Worm (Caenorhabditis elegans) whole organism, late embryonic: ENCODE data around the gene C27A2.12.

ENCODE experiments used
- K02D7.2 ChIP-seq: sonication (generic microtip); optimal IDR thresholded peaks from 2 replicates; lab custom pipeline; 2017; ENCODE audit warnings: mild to moderate bottlenecking, missing genetic modification characterization, missing compliant biosample characterization
- T23F11.4 ChIP-seq: fragments of 200-800 bp; sonication (Bioruptor generic); optimal IDR thresholded peaks from 2 replicates; lab custom pipeline; 2018; ENCODE audit warnings: mild to moderate bottlenecking, missing genetic modification characterization, missing compliant biosample characterization
- Y22D7AL.16 ChIP-seq: sonication (generic microtip); optimal IDR thresholded peaks from 2 replicates; lab custom pipeline; 2016; ENCODE audit warnings: missing genetic modification characterization, missing compliant biosample characterization
- ahr-1 ChIP-seq: sonication (generic microtip); optimal IDR thresholded peaks from 2 replicates; lab custom pipeline; 2016; ENCODE audit warnings: missing genetic modification characterization, missing compliant biosample characterization
- ama-1 ChIP-seq: fragments of 150-350 bp; optimal IDR thresholded peaks from 2 replicates; lab custom pipeline; 2014
- ceh-18 ChIP-seq: sonication (generic microtip); optimal IDR thresholded peaks from 2 replicates; lab custom pipeline; 2016; ENCODE audit warnings: missing genetic modification characterization, missing compliant biosample characterization
- ceh-2 ChIP-seq: sonication (generic microtip); optimal IDR thresholded peaks from 2 replicates; lab custom pipeline; 2016; ENCODE audit warnings: missing genotype, missing genetic modification characterization, missing compliant biosample characterization
- ceh-22 ChIP-seq: sonication (generic microtip); optimal IDR thresholded peaks from 2 replicates; lab custom pipeline; 2017; ENCODE audit warnings: missing biosample characterization, missing genetic modification characterization
- ceh-30 ChIP-seq: fragments of 150-350 bp; optimal IDR thresholded peaks from 2 replicates; lab custom pipeline; 2014; ENCODE audit warnings: missing biosample characterization, missing genetic modification characterization
- ceh-34 ChIP-seq: sonication (generic microtip); optimal IDR thresholded peaks from 2 replicates; lab custom pipeline; 2016; ENCODE audit warnings: mild to moderate bottlenecking, missing genetic modification characterization, missing compliant biosample characterization
- ceh-45 ChIP-seq: fragments of 200-800 bp; sonication (Bioruptor generic); IDR thresholded peaks from 2 replicates; pipeline ENCODE4 v1.3.6; 2022; ENCODE audit warnings: missing genetic modification reagents, missing genetic modification characterization, missing compliant biosample characterization
- ceh-6 ChIP-seq: fragments of 200-800 bp; sonication (Bioruptor generic); optimal IDR thresholded peaks from 2 replicates; lab custom pipeline; 2018; ENCODE audit warnings: mild to moderate bottlenecking, missing genetic modification characterization, missing compliant biosample characterization
- dmd-4 ChIP-seq: sonication (generic microtip); optimal IDR thresholded peaks from 2 replicates; lab custom pipeline; 2016; ENCODE audit warnings: borderline replicate concordance, missing genetic modification characterization, missing compliant biosample characterization
- elt-2 ChIP-seq: sonication (generic microtip); optimal IDR thresholded peaks from 2 replicates; lab custom pipeline; 2016; ENCODE audit warnings: missing genetic modification reagents, missing genetic modification characterization, missing compliant biosample characterization
- elt-4 ChIP-seq: sonication (generic microtip); optimal IDR thresholded peaks from 2 replicates; lab custom pipeline; 2016; ENCODE audit warnings: missing genetic modification characterization, missing compliant biosample characterization
- ets-4 ChIP-seq: sonication (generic microtip); optimal IDR thresholded peaks from 2 replicates; lab custom pipeline; 2016; ENCODE audit warnings: missing genetic modification characterization, missing compliant biosample characterization
- eyg-1 ChIP-seq: sonication (generic microtip); optimal IDR thresholded peaks from 2 replicates; lab custom pipeline; 2016; ENCODE audit warnings: missing genotype, missing genetic modification characterization, missing compliant biosample characterization
- fax-1 ChIP-seq: sonication (generic microtip); optimal IDR thresholded peaks from 2 replicates; lab custom pipeline; 2016; ENCODE audit warnings: missing genotype, missing genetic modification characterization, missing compliant biosample characterization
- fkh-10 ChIP-seq: fragments of 150-350 bp; optimal IDR thresholded peaks from 2 replicates; lab custom pipeline; 2014; ENCODE audit warnings: missing biosample characterization, missing genetic modification reagents, missing genetic modification characterization
- fkh-6 ChIP-seq: sonication (generic microtip); optimal IDR thresholded peaks from 2 replicates; lab custom pipeline; 2016; ENCODE audit warnings: missing genetic modification characterization, missing compliant biosample characterization
- gmeb-2 ChIP-seq: sonication (generic microtip); optimal IDR thresholded peaks from 2 replicates; lab custom pipeline; 2016; ENCODE audit warnings: missing genetic modification characterization, inconsistent platforms, missing compliant biosample characterization
- hlh-6 ChIP-seq: sonication (generic microtip); optimal IDR thresholded peaks from 2 replicates; lab custom pipeline; 2016; ENCODE audit warnings: missing genotype, missing genetic modification characterization, missing compliant biosample characterization
- lin-11 ChIP-seq: fragments of 200-800 bp; sonication (Bioruptor generic); optimal IDR thresholded peaks from 2 replicates; lab custom pipeline; 2018; ENCODE audit warnings: mild to moderate bottlenecking, missing genetic modification characterization, missing compliant biosample characterization
- madf-2 ChIP-seq: sonication (generic microtip); optimal IDR thresholded peaks from 2 replicates; lab custom pipeline; 2017; ENCODE audit warnings: missing genetic modification characterization, missing compliant biosample characterization
- nfya-1 ChIP-seq: sonication (generic microtip); optimal IDR thresholded peaks from 2 replicates; lab custom pipeline; 2017; ENCODE audit warnings: missing genetic modification characterization, mild to moderate bottlenecking, missing compliant biosample characterization, antibody characterized with exemption, moderate library complexity
- npax-4 ChIP-seq: sonication (generic microtip); optimal IDR thresholded peaks from 2 replicates; lab custom pipeline; 2016; ENCODE audit warnings: missing genetic modification characterization, missing compliant biosample characterization
- pat-9 ChIP-seq: fragments of 200-800 bp; sonication (Bioruptor generic); optimal IDR thresholded peaks from 2 replicates; lab custom pipeline; 2018; ENCODE audit warnings: mild to moderate bottlenecking, missing genetic modification characterization, moderate library complexity, missing compliant biosample characterization
- pax-1 ChIP-seq: fragments of 150-350 bp; optimal IDR thresholded peaks from 2 replicates; lab custom pipeline; 2014; ENCODE audit warnings: missing biosample characterization, missing genetic modification characterization
- pha-4 ChIP-seq: fragments of 150-350 bp; optimal IDR thresholded peaks from 2 replicates; lab custom pipeline; 2018; ENCODE audit warnings: missing biosample characterization, missing genetic modification reagents, missing genetic modification characterization
- pqm-1 ChIP-seq: sonication (generic microtip); optimal IDR thresholded peaks from 2 replicates; lab custom pipeline; 2016; ENCODE audit warnings: missing genetic modification characterization, missing compliant biosample characterization
- rnt-1 ChIP-seq: sonication (generic microtip); optimal IDR thresholded peaks from 2 replicates; lab custom pipeline; 2016; ENCODE audit warnings: missing genetic modification characterization, missing compliant biosample characterization
- sdc-2 ChIP-seq: sonication (generic microtip); optimal IDR thresholded peaks from 2 replicates; lab custom pipeline; 2016; ENCODE audit warnings: missing genotype, missing genetic modification characterization, missing compliant biosample characterization
- sox-2 ChIP-seq: fragments of 200-800 bp; sonication (Bioruptor generic); IDR thresholded peaks from 2 replicates; pipeline ENCODE4 v1.3.6; 2022; ENCODE audit warnings: missing genetic modification reagents, missing genetic modification characterization, missing compliant biosample characterization
- syd-9 ChIP-seq: sonication (generic microtip); optimal IDR thresholded peaks from 2 replicates; lab custom pipeline; 2016; ENCODE audit warnings: mild to moderate bottlenecking, missing genetic modification characterization, moderate library complexity, missing compliant biosample characterization
- tbx-2 ChIP-seq: sonication (generic microtip); optimal IDR thresholded peaks from 2 replicates; lab custom pipeline; 2016; ENCODE audit warnings: missing genetic modification characterization, missing compliant biosample characterization
- tbx-7 ChIP-seq: sonication (generic microtip); optimal IDR thresholded peaks from 2 replicates; lab custom pipeline; 2016; ENCODE audit warnings: missing genotype, missing genetic modification characterization, missing compliant biosample characterization
- unc-3 ChIP-seq, 2 experiments: fragments of 200-800 bp in 1 of 2; sonication (Bioruptor generic) in 1 of 2; sonication (generic microtip) in 1 of 2; conservative IDR thresholded peaks in 1 of 2; optimal IDR thresholded peaks in 1 of 2; 2 replicates each; pipeline versions ENCODE4 v1.3.6 to Lab custom; 2016 to 2022; ENCODE audit warnings: missing compliant biosample characterization in 2 of 2, missing genetic modification characterization in 2 of 2, missing genetic modification reagents in 1 of 2
- unc-42 ChIP-seq: sonication (generic microtip); optimal IDR thresholded peaks from 2 replicates; lab custom pipeline; 2016; ENCODE audit warnings: missing genotype, missing genetic modification characterization, missing compliant biosample characterization
- unc-86 ChIP-seq: sonication (generic microtip); optimal IDR thresholded peaks from 2 replicates; lab custom pipeline; 2016; ENCODE audit warnings: missing genetic modification characterization, missing compliant biosample characterization
- ztf-16 ChIP-seq: sonication (generic microtip); optimal IDR thresholded peaks from 2 replicates; lab custom pipeline; 2017; ENCODE audit warnings: missing genetic modification characterization, missing compliant biosample characterization

Gene C27A2.12

ce11 chrII:5105020-5105419 is 47.1 kb upstream of the C27A2.12 start (continued):
- TF ChIP-seq fkh-10 (GFP tag; lab: Kevin White, UChicago) (peak; percentile 79), elt-2 (tag; lab: Kevin White, UChicago) (peak; percentile 100), T23F11.4 (GFP tag; lab: Kevin White, UChicago) (peak; percentile 98), ets-4 (peak; percentile 51), ahr-1 (tag; lab: Kevin White, UChicago) (peak; percentile 90), elt-4 (tag; lab: Kevin White, UChicago) (peak; percentile 93), pax-1 (no peak), ceh-45 (GFP tag; lab: Robert Waterston, UW) (peak; percentile 92), npax-4 (peak; percentile 92), ceh-18 (tag; lab: Kevin White, UChicago) (peak; percentile 90), gmeb-2 (tag; lab: Kevin White, UChicago) (peak; percentile 98), unc-42 (peak; percentile 66), dmd-4 (peak; percentile 96), ceh-2 (tag; lab: Kevin White, UChicago) (peak; percentile 86), hlh-6 (peak; percentile 98), pha-4 (no peak), syd-9 (peak; percentile 96), tbx-2 (tag; lab: Kevin White, UChicago) (peak; percentile 92), madf-2 (tag; lab: Kevin White, UChicago) (peak; percentile 96), pat-9 (tag; lab: Kevin White, UChicago) (peak; percentile 98), ceh-34 (tag; lab: Kevin White, UChicago) (peak; percentile 95), ceh-6 (GFP tag; lab: Kevin White, UChicago) (peak; percentile 98), lin-11 (peak; percentile 94), sdc-2 (tag; lab: Kevin White, UChicago) (peak; percentile 90), rnt-1 (tag; lab: Kevin White, UChicago) (peak; percentile 88), nfya-1 (peak; percentile 88), ztf-16 (tag; lab: Kevin White, UChicago) (peak; percentile 96), sox-2 (GFP tag; lab: Robert Waterston, UW) (peak; percentile 97), tbx-7 (tag; lab: Kevin White, UChicago) (peak; percentile 75), ceh-22 (peak; percentile 28)
- TF ChIP-seq, all 69 proteins: peak for 64

- TF ChIP-seq elt-2 (tag; lab: Kevin White, UChicago) (peak; percentile 70), pqm-1 (tag; lab: Kevin White, UChicago) (no peak)
Measured at ce11 chrII:5103784-5104457, 46.0 kb upstream of the C27A2.12 start, which contains the start of the genes C04G6.11 and mpk-2. TSS of gene C04G6.11 (minus strand) at chrII:5103834. TSS of gene mpk-2 (plus strand) at chrII:5104118.

ce11 chrII:5103189-5103588 is 45.3 kb upstream of the C27A2.12 start:
- TF ChIP-seq fkh-6 (tag; lab: Kevin White, UChicago), result no peak
- no peak for TF ChIP-seq elt-2 (tag; lab: Kevin White, UChicago)
- no peak for TF ChIP-seq Y22D7AL.16 (tag; lab: Kevin White, UChicago)
- TF ChIP-seq ceh-45 (GFP tag; lab: Robert Waterston, UW), result no peak
- TF ChIP-seq ceh-18 (tag; lab: Kevin White, UChicago), result no peak
- TF ChIP-seq unc-86 (tag; lab: Kevin White, UChicago), result no peak
- no peak for TF ChIP-seq pax-1
- no peak for TF ChIP-seq eyg-1 (tag; lab: Kevin White, UChicago)
- TF ChIP-seq ets-4, result no peak
- TF ChIP-seq K02D7.2, result no peak
- no peak for TF ChIP-seq unc-3 (GFP tag; conservative IDR thresholded peaks at IDR 0.05; lab: Robert Waterston, UW)
- no peak for TF ChIP-seq unc-3 (tag; optimal IDR thresholded peaks at IDR 0.05; lab: Kevin White, UChicago)
- no peak for TF ChIP-seq ceh-34 (tag; lab: Kevin White, UChicago)
- TF ChIP-seq ceh-22, result no peak
- TF ChIP-seq ceh-30 (tag; lab: Kevin White, UChicago), result no peak
- no peak for TF ChIP-seq tbx-7 (tag; lab: Kevin White, UChicago)
- TF ChIP-seq fax-1, result no peak
- TF ChIP-seq ama-1 (lab: Kevin White, UChicago), result no peak
